Worm (Caenorhabditis elegans) whole organism, L1 larva: ENCODE measurements around the gene glb-13.

ENCODE experiments used
- C04F5.9 ChIP-seq: sonication (generic microtip); optimal IDR thresholded peaks from 2 replicates; lab custom pipeline; 2016; ENCODE audit warnings: missing genetic modification characterization, missing compliant biosample characterization
- F16B12.6 ChIP-seq: fragments of 150-350 bp; optimal IDR thresholded peaks from 2 replicates; lab custom pipeline; 2014; ENCODE audit warnings: missing biosample characterization, missing genetic modification characterization
- Y116A8C.19 ChIP-seq: sonication (generic microtip); optimal IDR thresholded peaks from 2 replicates; lab custom pipeline; 2016; ENCODE audit warnings: missing compliant biosample characterization, missing genetic modification characterization, borderline replicate concordance
- alr-1 ChIP-seq: fragments of 200-800 bp; sonication (Bioruptor generic); optimal IDR thresholded peaks from 2 replicates; lab custom pipeline; 2018; ENCODE audit warnings: borderline replicate concordance, mild to moderate bottlenecking, missing genetic modification characterization, missing compliant biosample characterization
- blmp-1 ChIP-seq: fragments of 150-350 bp; optimal IDR thresholded peaks from 2 replicates; lab custom pipeline; 2014; ENCODE audit warnings: missing biosample characterization, missing genetic modification characterization
- ceh-63 ChIP-seq: fragments of 200-800 bp; sonication (Bioruptor generic); optimal IDR thresholded peaks from 2 replicates; lab custom pipeline; 2018; ENCODE audit warnings: mild to moderate bottlenecking, missing genetic modification characterization, missing compliant biosample characterization
- ceh-8 ChIP-seq: fragments of 200-800 bp; sonication (Bioruptor generic); optimal IDR thresholded peaks from 2 replicates; lab custom pipeline; 2018; ENCODE audit warnings: mild to moderate bottlenecking, missing genetic modification characterization, moderate library complexity, missing compliant biosample characterization
- ceh-88 ChIP-seq: fragments of 200-800 bp; sonication (Bioruptor generic); IDR thresholded peaks from 2 replicates; pipeline ENCODE4 v1.3.6; 2022; ENCODE audit warnings: missing genetic modification characterization, missing compliant biosample characterization
- dpl-1 ChIP-seq, 3 experiments: fragments of 150-350 bp in 2 of 3; sonication (generic microtip) in 1 of 3; optimal IDR thresholded peaks; 2 replicates each; lab custom pipeline; 2014 to 2017; ENCODE audit warnings: missing biosample characterization in 3 of 3, missing genetic modification characterization in 3 of 3, missing genetic modification reagents in 3 of 3
- efl-1 ChIP-seq, 4 experiments: fragments of 150-350 bp; optimal IDR thresholded peaks in 3 of 4; peaks in 1 of 4; 1 replicate in 1 of 4; 2 replicates in 3 of 4; lab custom pipeline; 2014; ENCODE audit warnings: missing biosample characterization in 2 of 4, missing genetic modification characterization in 2 of 4, missing genetic modification reagents in 2 of 4
- efl-3 ChIP-seq: fragments of 200-800 bp; sonication (Bioruptor generic); optimal IDR thresholded peaks from 2 replicates; lab custom pipeline; 2018; ENCODE audit warnings: mild to moderate bottlenecking, missing genetic modification characterization, missing compliant biosample characterization
- egl-13 ChIP-seq: sonication (generic microtip); optimal IDR thresholded peaks from 2 replicates; lab custom pipeline; 2016; ENCODE audit warnings: missing genotype, missing genetic modification reagents, missing genetic modification characterization, missing compliant biosample characterization
- egl-27 ChIP-seq, 2 experiments: fragments of 150-350 bp in 1 of 2; sonication (generic microtip); optimal IDR thresholded peaks; 3 replicates each; lab custom pipeline; 2017 to 2018; ENCODE audit warnings: missing biosample characterization in 2 of 2, missing genetic modification characterization in 2 of 2, missing genetic modification reagents in 2 of 2
- elt-2 ChIP-seq: sonication (generic microtip); optimal IDR thresholded peaks from 2 replicates; lab custom pipeline; 2016; ENCODE audit warnings: missing genetic modification characterization, mild to moderate bottlenecking, inconsistent platforms, missing compliant biosample characterization, missing genetic modification reagents
- elt-3 ChIP-seq, 6 experiments: fragments of 150-350 bp in 1 of 6; sonication (generic microtip); optimal IDR thresholded peaks; 2 replicates each; lab custom pipeline; 2017 to 2018; ENCODE audit warnings: missing biosample characterization in 6 of 6, missing genetic modification characterization in 6 of 6, inconsistent platforms in 1 of 6
- fkh-10 ChIP-seq: sonication (generic microtip); optimal IDR thresholded peaks from 2 replicates; lab custom pipeline; 2017; ENCODE audit warnings: missing biosample characterization, missing genetic modification reagents, missing genetic modification characterization
- fkh-4 ChIP-seq: sonication (generic microtip); optimal IDR thresholded peaks from 2 replicates; lab custom pipeline; 2016; ENCODE audit warnings: missing compliant biosample characterization, missing genetic modification characterization, borderline replicate concordance
- fos-1 ChIP-seq: fragments of 150-350 bp; optimal IDR thresholded peaks from 2 replicates; lab custom pipeline; 2014; ENCODE audit warnings: missing biosample characterization, missing genetic modification characterization
- grh-1 ChIP-seq: fragments of 200-800 bp; sonication (Bioruptor generic); IDR thresholded peaks from 2 replicates; pipeline ENCODE4 v1.3.6; 2022; ENCODE audit warnings: missing genetic modification reagents, missing genetic modification characterization, missing compliant biosample characterization
- irx-1 ChIP-seq: sonication (generic microtip); optimal IDR thresholded peaks from 2 replicates; lab custom pipeline; 2016; ENCODE audit warnings: missing genetic modification characterization, missing compliant biosample characterization
- jun-1 ChIP-seq: fragments of 150-350 bp; optimal IDR thresholded peaks from 2 replicates; lab custom pipeline; 2014; ENCODE audit warnings: missing biosample characterization, missing genetic modification reagents, missing genetic modification characterization
- lin-15B ChIP-seq: fragments of 150-350 bp; sonication (generic microtip); optimal IDR thresholded peaks from 3 replicates; lab custom pipeline; 2014; ENCODE audit warnings: missing biosample characterization, missing genetic modification characterization
- lin-39 ChIP-seq: fragments of 150-350 bp; optimal IDR thresholded peaks from 2 replicates; lab custom pipeline; 2014; ENCODE audit warnings: missing biosample characterization, missing genetic modification reagents, missing genetic modification characterization
- lsy-2 ChIP-seq, 2 experiments: fragments of 150-350 bp; optimal IDR thresholded peaks; 2 replicates each; lab custom pipeline; 2014; ENCODE audit warnings: missing biosample characterization in 2 of 2, missing genetic modification characterization in 2 of 2
- mab-9 ChIP-seq: fragments of 200-800 bp; sonication (Bioruptor generic); IDR thresholded peaks from 2 replicates; pipeline ENCODE4 v1.3.6; 2022; ENCODE audit warnings: missing genetic modification reagents, missing genetic modification characterization, missing compliant biosample characterization
- mef-2 ChIP-seq: fragments of 150-350 bp; optimal IDR thresholded peaks from 2 replicates; lab custom pipeline; 2014; ENCODE audit warnings: missing biosample characterization, missing genetic modification characterization
- mep-1 ChIP-seq: fragments of 150-350 bp; optimal IDR thresholded peaks from 2 replicates; lab custom pipeline; 2014; ENCODE audit warnings: missing biosample characterization, missing genetic modification characterization
- nhr-11 ChIP-seq: fragments of 150-350 bp; optimal IDR thresholded peaks from 2 replicates; lab custom pipeline; 2014; ENCODE audit warnings: missing biosample characterization, missing genetic modification characterization
- nhr-12 ChIP-seq: sonication (generic microtip); optimal IDR thresholded peaks from 2 replicates; lab custom pipeline; 2017; ENCODE audit warnings: missing biosample characterization, missing genetic modification characterization
- nhr-47 ChIP-seq: sonication (generic microtip); optimal IDR thresholded peaks from 2 replicates; lab custom pipeline; 2016; ENCODE audit warnings: mild to moderate bottlenecking, missing genetic modification characterization, moderate library complexity, missing compliant biosample characterization
- nhr-71 ChIP-seq: sonication (generic microtip); optimal IDR thresholded peaks from 2 replicates; lab custom pipeline; 2016; ENCODE audit warnings: mild to moderate bottlenecking, missing genetic modification characterization, moderate library complexity, missing compliant biosample characterization
- nhr-85 ChIP-seq: sonication (generic microtip); peaks from one replicate; lab custom pipeline; 2016; ENCODE audit warnings: missing genetic modification characterization, inconsistent platforms, missing compliant biosample characterization
- nhr-90 ChIP-seq: sonication (generic microtip); optimal IDR thresholded peaks from 2 replicates; lab custom pipeline; 2016; ENCODE audit warnings: mild to moderate bottlenecking, missing genetic modification characterization, missing compliant biosample characterization; ENCODE audit not compliant: poor library complexity
- pag-3 ChIP-seq: sonication (generic microtip); optimal IDR thresholded peaks from 2 replicates; lab custom pipeline; 2017; ENCODE audit warnings: missing genetic modification characterization, mild to moderate bottlenecking, missing compliant biosample characterization, antibody characterized with exemption, borderline replicate concordance; ENCODE audit not compliant: insufficient read depth
- pax-3 ChIP-seq: fragments of 200-800 bp; sonication (Bioruptor generic); optimal IDR thresholded peaks from 2 replicates; lab custom pipeline; 2018; ENCODE audit warnings: mild to moderate bottlenecking, missing genetic modification characterization, moderate library complexity, missing compliant biosample characterization
- pqm-1 ChIP-seq: sonication (generic microtip); optimal IDR thresholded peaks from 3 replicates; lab custom pipeline; 2017; ENCODE audit warnings: missing biosample characterization, missing genetic modification characterization
- rnt-1 ChIP-seq: sonication (generic microtip); optimal IDR thresholded peaks from 2 replicates; lab custom pipeline; 2016; ENCODE audit warnings: mild to moderate bottlenecking, missing genetic modification characterization, moderate library complexity, missing compliant biosample characterization
- sup-37 ChIP-seq: fragments of 200-800 bp; sonication (Bioruptor generic); optimal IDR thresholded peaks from 2 replicates; lab custom pipeline; 2018; ENCODE audit warnings: mild to moderate bottlenecking, missing genetic modification characterization, missing compliant biosample characterization
- tbx-2 ChIP-seq: sonication (generic microtip); optimal IDR thresholded peaks from 2 replicates; lab custom pipeline; 2016; ENCODE audit warnings: missing genetic modification characterization, missing compliant biosample characterization
- tlp-1 ChIP-seq: fragments of 150-350 bp; optimal IDR thresholded peaks from 2 replicates; lab custom pipeline; 2014; ENCODE audit warnings: missing biosample characterization, missing genetic modification characterization
- unc-130 ChIP-seq: fragments of 150-350 bp; optimal IDR thresholded peaks from 2 replicates; lab custom pipeline; 2017; ENCODE audit warnings: missing biosample characterization, missing genetic modification characterization, inconsistent platforms
- unc-30 ChIP-seq: sonication (generic microtip); optimal IDR thresholded peaks from 2 replicates; lab custom pipeline; 2017; ENCODE audit warnings: missing biosample characterization, missing genetic modification characterization
- unc-62 ChIP-seq: fragments of 150-350 bp; optimal IDR thresholded peaks from 2 replicates; lab custom pipeline; 2014; ENCODE audit warnings: missing biosample characterization, missing genetic modification reagents, missing genetic modification characterization
- unc-86 ChIP-seq: sonication (generic microtip); optimal IDR thresholded peaks from 2 replicates; lab custom pipeline; 2016; ENCODE audit warnings: missing genetic modification characterization, missing compliant biosample characterization
- unc-98 ChIP-seq: fragments of 200-800 bp; sonication (Bioruptor generic); IDR thresholded peaks from 2 replicates; pipeline ENCODE4 v1.3.6; 2022; ENCODE audit warnings: missing genetic modification characterization, missing compliant biosample characterization
- zip-4 ChIP-seq: fragments of 200-800 bp; sonication (Bioruptor generic); optimal IDR thresholded peaks from 2 replicates; lab custom pipeline; 2018; ENCODE audit warnings: mild to moderate bottlenecking, missing genetic modification characterization, moderate library complexity, missing compliant biosample characterization
- ztf-11 ChIP-seq, 2 experiments: sonication (generic microtip); optimal IDR thresholded peaks; 2 replicates each; lab custom pipeline; 2016 to 2017; ENCODE audit warnings: missing genetic modification characterization in 2 of 2, missing biosample characterization in 1 of 2, missing compliant biosample characterization in 1 of 2

The glb-13 gene

ce11 chrX:12371321-12371720 is 6.9 kb downstream of the glb-13 start, which contains the start of gene rif-1.2:
TSS of gene rif-1.2 (minus strand) at chrX:12371421.
- TF ChIP-seq efl-3 (no peak), egl-13 (no peak), sup-37 (GFP tag; lab: Kevin White, UChicago) (no peak), ceh-8 (GFP tag; lab: Kevin White, UChicago) (no peak), unc-30 (tag; lab: Kevin White, UChicago) (no peak), fkh-4 (no peak), nhr-85 (tag; lab: Kevin White, UChicago) (no peak), nhr-12 (tag; lab: Kevin White, UChicago) (no peak), nhr-90 (tag; lab: Kevin White, UChicago) (no peak), fos-1 (tag; lab: Kevin White, UChicago) (no peak), mep-1 (tag; lab: Kevin White, UChicago) (no peak), lin-15B (tag; lab: Kevin White, UChicago) (no peak), lin-39 (no peak), unc-86 (no peak), irx-1 (tag; lab: Kevin White, UChicago) (no peak), elt-3 (tag; optimal IDR thresholded peaks at IDR 0.05; lab: Kevin White, UChicago) (no peak), unc-62 (GFP tag; lab: Kevin White, UChicago) (no peak), dpl-1 (GFP tag; optimal IDR thresholded peaks at IDR 0.05; lab: Kevin White, UChicago) (no peak)

ce11 chrX:12367498-12367897 is 10.7 kb downstream of the glb-13 start:
- TF ChIP-seq efl-3, result no peak
- TF ChIP-seq fkh-4, result no peak
- TF ChIP-seq sup-37 (GFP tag; lab: Kevin White, UChicago), result no peak
- TF ChIP-seq nhr-90 (tag; lab: Kevin White, UChicago), result peak; percentile 17
- TF ChIP-seq pax-3 (tag; lab: Kevin White, UChicago), result no peak
- TF ChIP-seq rnt-1 (tag; lab: Kevin White, UChicago), result peak; percentile 74
- TF ChIP-seq grh-1 (GFP tag; lab: Robert Waterston, UW), result no peak
- TF ChIP-seq C04F5.9 (tag; lab: Kevin White, UChicago), result no peak
- no peak for TF ChIP-seq tlp-1 (tag; lab: Kevin White, UChicago)
- no peak for TF ChIP-seq lsy-2 (tag; optimal IDR thresholded peaks at IDR 0.05; lab: Kevin White, UChicago)
- no peak for TF ChIP-seq elt-2 (tag; lab: Kevin White, UChicago)
- no peak for TF ChIP-seq ceh-8 (GFP tag; lab: Kevin White, UChicago)
- peak; percentile 43 for TF ChIP-seq nhr-85 (tag; lab: Kevin White, UChicago)
- TF ChIP-seq fos-1 (tag; lab: Kevin White, UChicago), result no peak
- TF ChIP-seq alr-1 (tag; lab: Kevin White, UChicago), result no peak
- TF ChIP-seq ceh-63 (GFP tag; lab: Kevin White, UChicago), result no peak
- TF ChIP-seq ztf-11 (tag; optimal IDR thresholded peaks at IDR 0.05; lab: Kevin White, UChicago), result no peak
- peak; percentile 22; the same call in 1 of the 2 replicates for TF ChIP-seq ceh-88 (GFP tag; lab: Robert Waterston, UW)
- TF ChIP-seq F16B12.6, result no peak
- TF ChIP-seq nhr-71 (tag; lab: Kevin White, UChicago), result peak; percentile 47
- TF ChIP-seq unc-62 (GFP tag; lab: Kevin White, UChicago), result no peak
- no peak for TF ChIP-seq unc-30 (tag; lab: Kevin White, UChicago)
- TF ChIP-seq mef-2 (tag; lab: Kevin White, UChicago), result no peak
- no peak for TF ChIP-seq pag-3
- TF ChIP-seq zip-4, result no peak
- no peak for TF ChIP-seq nhr-47 (tag; lab: Kevin White, UChicago)
- peak in 1 of 2 experiments; percentile 11 for TF ChIP-seq efl-1 (optimal IDR thresholded peaks at IDR 0.05; lab: Kevin White, UChicago)
- no peak for TF ChIP-seq efl-1 (GFP tag; optimal IDR thresholded peaks at IDR 0.05 in 1 of 2; lab: Kevin White, UChicago)
- peak; percentile 26 for TF ChIP-seq tbx-2 (tag; lab: Kevin White, UChicago)
- TF ChIP-seq lin-39, result no peak
- no peak for TF ChIP-seq nhr-11 (tag; lab: Kevin White, UChicago)
- TF ChIP-seq egl-27 (tag; optimal IDR thresholded peaks at IDR 0.05; lab: Kevin White, UChicago), result no peak
- TF ChIP-seq unc-98 (GFP tag; lab: Robert Waterston, UW), result no peak
- no peak for TF ChIP-seq lin-15B (tag; lab: Kevin White, UChicago)
- no peak for TF ChIP-seq fkh-10 (GFP tag; lab: Kevin White, UChicago)
- no peak for TF ChIP-seq Y116A8C.19 (tag; lab: Kevin White, UChicago)
- no peak for TF ChIP-seq egl-13
- TF ChIP-seq blmp-1, result no peak
- no peak for TF ChIP-seq jun-1 (tag; lab: Kevin White, UChicago)
- TF ChIP-seq mep-1 (tag; lab: Kevin White, UChicago), result peak; percentile 57
- no peak for TF ChIP-seq pqm-1 (tag; lab: Kevin White, UChicago)
- TF ChIP-seq unc-130 (tag; lab: Kevin White, UChicago), result peak; percentile 29
- 0 out of 2 replicates have a peak, but pooled peaks have one; percentile 20 for TF ChIP-seq mab-9
- no peak for TF ChIP-seq nhr-12 (tag; lab: Kevin White, UChicago)
